Worm (Caenorhabditis elegans) whole organism, L2 larva: ENCODE data around the gene rde-4.
A peak's percentile ranks its signal among the peaks of the same experiment; 100 is the strongest.

Experiments used
- C34F6.9 ChIP-seq: fragments of 150-350 bp; optimal IDR thresholded peaks from 2 replicates; lab custom pipeline; 2014; ENCODE audit warnings: missing biosample characterization, missing genetic modification characterization
- F13H6.1 ChIP-seq: sonication (generic microtip); optimal IDR thresholded peaks from 2 replicates; lab custom pipeline; 2016; ENCODE audit warnings: missing genetic modification characterization, missing compliant biosample characterization
- R02D3.7 ChIP-seq: fragments of 150-350 bp; optimal IDR thresholded peaks from 2 replicates; lab custom pipeline; 2014; ENCODE audit warnings: missing biosample characterization, missing genetic modification characterization
- Y55F3AM.14 ChIP-seq: fragments of 200-800 bp; sonication (Bioruptor generic); optimal IDR thresholded peaks from 2 replicates; lab custom pipeline; 2018; ENCODE audit warnings: mild to moderate bottlenecking, missing genetic modification characterization, missing compliant biosample characterization
- ZK546.5 ChIP-seq: sonication (generic microtip); optimal IDR thresholded peaks from 2 replicates; lab custom pipeline; 2017; ENCODE audit warnings: missing biosample characterization, missing genetic modification characterization
- alr-1 ChIP-seq: fragments of 150-350 bp; optimal IDR thresholded peaks from 2 replicates; lab custom pipeline; 2014; ENCODE audit warnings: missing biosample characterization, missing genetic modification characterization
- aly-2 ChIP-seq: fragments of 150-350 bp; optimal IDR thresholded peaks from 2 replicates; lab custom pipeline; 2014; ENCODE audit warnings: missing biosample characterization, missing genetic modification characterization
- ama-1 ChIP-seq: fragments of 150-350 bp; optimal IDR thresholded peaks from 2 replicates; lab custom pipeline; 2018; ENCODE audit warnings: inconsistent platforms
- blmp-1 ChIP-seq: sonication (generic microtip); optimal IDR thresholded peaks from 2 replicates; lab custom pipeline; 2017; ENCODE audit warnings: missing genetic modification characterization, mild to moderate bottlenecking, missing compliant biosample characterization, antibody characterized with exemption, moderate library complexity; ENCODE audit not compliant: insufficient read depth
- ceh-16 ChIP-seq: fragments of 150-350 bp; optimal IDR thresholded peaks from 2 replicates; lab custom pipeline; 2014; ENCODE audit warnings: missing biosample characterization, missing genetic modification characterization
- ceh-82 ChIP-seq: fragments of 150-350 bp; optimal IDR thresholded peaks from 2 replicates; lab custom pipeline; 2014; ENCODE audit warnings: missing biosample characterization, missing genetic modification characterization
- crh-2 ChIP-seq: sonication (generic microtip); optimal IDR thresholded peaks from 2 replicates; lab custom pipeline; 2017; ENCODE audit warnings: missing biosample characterization, missing genetic modification characterization
- egl-27 ChIP-seq: sonication (generic microtip); optimal IDR thresholded peaks from 3 replicates; lab custom pipeline; 2017; ENCODE audit warnings: missing biosample characterization, missing genetic modification reagents, missing genetic modification characterization
- elt-1 ChIP-seq: fragments of 150-350 bp; optimal IDR thresholded peaks from 2 replicates; lab custom pipeline; 2014; ENCODE audit warnings: missing biosample characterization, missing genetic modification characterization
- elt-3 ChIP-seq: sonication (generic microtip); optimal IDR thresholded peaks from 2 replicates; lab custom pipeline; 2017; ENCODE audit warnings: missing biosample characterization, missing genetic modification characterization
- fos-1 ChIP-seq: fragments of 150-350 bp; optimal IDR thresholded peaks from 2 replicates; lab custom pipeline; 2014; ENCODE audit warnings: missing biosample characterization, missing genetic modification characterization
- gmeb-1 ChIP-seq: fragments of 150-350 bp; optimal IDR thresholded peaks from 2 replicates; lab custom pipeline; 2014; ENCODE audit warnings: missing biosample characterization, missing genetic modification characterization
- lin-11 ChIP-seq: fragments of 150-350 bp; sonication (generic microtip); optimal IDR thresholded peaks from 2 replicates; lab custom pipeline; 2014; ENCODE audit warnings: missing biosample characterization, missing genetic modification characterization, inconsistent platforms, mixed read lengths
- lin-13 ChIP-seq: fragments of 150-350 bp; optimal IDR thresholded peaks from 2 replicates; lab custom pipeline; 2014; ENCODE audit warnings: missing biosample characterization, missing genetic modification reagents, missing genetic modification characterization
- lsy-2 ChIP-seq, 2 experiments: fragments of 150-350 bp in 1 of 2; sonication (generic microtip) in 1 of 2; optimal IDR thresholded peaks; 2 replicates each; lab custom pipeline; 2014 to 2017; ENCODE audit warnings: missing biosample characterization in 2 of 2, missing genetic modification characterization in 2 of 2
- mab-5 ChIP-seq: fragments of 150-350 bp; optimal IDR thresholded peaks from 2 replicates; lab custom pipeline; 2014; ENCODE audit warnings: missing biosample characterization, missing genetic modification characterization
- mbf-1 ChIP-seq: sonication (generic microtip); optimal IDR thresholded peaks from 2 replicates; lab custom pipeline; 2017; ENCODE audit warnings: missing biosample characterization, missing genetic modification characterization
- mdl-1 ChIP-seq, 2 experiments: fragments of 150-350 bp in 1 of 2; sonication (generic microtip) in 1 of 2; optimal IDR thresholded peaks; 2 replicates each; lab custom pipeline; 2017; ENCODE audit warnings: missing biosample characterization in 2 of 2, missing genetic modification characterization in 2 of 2
- nhr-10 ChIP-seq: sonication (generic microtip); optimal IDR thresholded peaks from 2 replicates; lab custom pipeline; 2017; ENCODE audit warnings: missing biosample characterization, missing genetic modification characterization
- nhr-11 ChIP-seq: fragments of 150-350 bp; optimal IDR thresholded peaks from 2 replicates; lab custom pipeline; 2014; ENCODE audit warnings: missing biosample characterization, missing genetic modification characterization
- nhr-12 ChIP-seq: fragments of 150-350 bp; optimal IDR thresholded peaks from 2 replicates; lab custom pipeline; 2014; ENCODE audit warnings: missing biosample characterization, missing genetic modification characterization
- nhr-129 ChIP-seq: fragments of 150-350 bp; optimal IDR thresholded peaks from 2 replicates; lab custom pipeline; 2014; ENCODE audit warnings: missing biosample characterization, missing genetic modification characterization
- nhr-21 ChIP-seq: fragments of 150-350 bp; optimal IDR thresholded peaks from 2 replicates; lab custom pipeline; 2014; ENCODE audit warnings: missing biosample characterization, missing genetic modification characterization
- nhr-23 ChIP-seq: fragments of 150-350 bp; optimal IDR thresholded peaks from 2 replicates; lab custom pipeline; 2014; ENCODE audit warnings: missing biosample characterization, missing genetic modification reagents, missing genetic modification characterization
- nhr-237 ChIP-seq: fragments of 150-350 bp; optimal IDR thresholded peaks from 2 replicates; lab custom pipeline; 2014; ENCODE audit warnings: missing biosample characterization, missing genetic modification characterization
- nhr-25 ChIP-seq: fragments of 150-350 bp; sonication (generic microtip); optimal IDR thresholded peaks from 3 replicates; lab custom pipeline; 2014; ENCODE audit warnings: missing biosample characterization, missing genetic modification characterization
- nhr-6 ChIP-seq: fragments of 150-350 bp; optimal IDR thresholded peaks from 2 replicates; lab custom pipeline; 2014; ENCODE audit warnings: missing biosample characterization, missing genetic modification characterization
- peb-1 ChIP-seq: fragments of 150-350 bp; optimal IDR thresholded peaks from 2 replicates; lab custom pipeline; 2014; ENCODE audit warnings: missing biosample characterization, missing genetic modification characterization
- sem-4 ChIP-seq: fragments of 150-350 bp; optimal IDR thresholded peaks from 2 replicates; lab custom pipeline; 2014; ENCODE audit warnings: missing biosample characterization, missing genetic modification reagents, missing genetic modification characterization
- skn-1 ChIP-seq: sonication (generic microtip); optimal IDR thresholded peaks from 2 replicates; lab custom pipeline; 2017; ENCODE audit warnings: missing biosample characterization, missing genetic modification characterization
- sma-3 ChIP-seq: sonication (generic microtip); optimal IDR thresholded peaks from 2 replicates; lab custom pipeline; 2016; ENCODE audit warnings: missing genetic modification reagents, missing genetic modification characterization, missing compliant biosample characterization
- sma-9 ChIP-seq, 2 experiments: fragments of 150-350 bp in 1 of 2; sonication (generic microtip) in 1 of 2; optimal IDR thresholded peaks; 2 replicates each; lab custom pipeline; 2014 to 2016; ENCODE audit warnings: missing genetic modification characterization in 2 of 2, mild to moderate bottlenecking in 1 of 2, missing biosample characterization in 1 of 2, missing compliant biosample characterization in 1 of 2, missing genetic modification reagents in 1 of 2, moderate library complexity in 1 of 2
- snpc-4 ChIP-seq: fragments of 150-350 bp; optimal IDR thresholded peaks from 2 replicates; lab custom pipeline; 2014; ENCODE audit warnings: missing biosample characterization, missing genetic modification characterization
- unc-39 ChIP-seq: fragments of 150-350 bp; optimal IDR thresholded peaks from 2 replicates; lab custom pipeline; 2014; ENCODE audit warnings: missing biosample characterization, missing genetic modification characterization
- unc-55 ChIP-seq: fragments of 150-350 bp; sonication (generic microtip); optimal IDR thresholded peaks from 3 replicates; lab custom pipeline; 2014; ENCODE audit warnings: missing biosample characterization, missing genetic modification reagents, missing genetic modification characterization
- unc-62 ChIP-seq: fragments of 150-350 bp; optimal IDR thresholded peaks from 2 replicates; lab custom pipeline; 2014; ENCODE audit warnings: missing biosample characterization, missing genetic modification reagents, missing genetic modification characterization
- zag-1 ChIP-seq: fragments of 150-350 bp; optimal IDR thresholded peaks from 2 replicates; lab custom pipeline; 2014; ENCODE audit warnings: missing biosample characterization, missing genetic modification characterization
- ztf-1 ChIP-seq: fragments of 200-800 bp; sonication (Bioruptor generic); conservative IDR thresholded peaks from 2 replicates; pipeline ENCODE4 v1.3.6; 2022; ENCODE audit warnings: missing genetic modification characterization, missing compliant biosample characterization
- ztf-11 ChIP-seq: sonication (generic microtip); optimal IDR thresholded peaks from 2 replicates; lab custom pipeline; 2017; ENCODE audit warnings: missing biosample characterization, missing genetic modification characterization
- ztf-4 ChIP-seq: fragments of 150-350 bp; optimal IDR thresholded peaks from 2 replicates; lab custom pipeline; 2014; ENCODE audit warnings: missing biosample characterization, missing genetic modification characterization

rde-4 gene

DNA sequence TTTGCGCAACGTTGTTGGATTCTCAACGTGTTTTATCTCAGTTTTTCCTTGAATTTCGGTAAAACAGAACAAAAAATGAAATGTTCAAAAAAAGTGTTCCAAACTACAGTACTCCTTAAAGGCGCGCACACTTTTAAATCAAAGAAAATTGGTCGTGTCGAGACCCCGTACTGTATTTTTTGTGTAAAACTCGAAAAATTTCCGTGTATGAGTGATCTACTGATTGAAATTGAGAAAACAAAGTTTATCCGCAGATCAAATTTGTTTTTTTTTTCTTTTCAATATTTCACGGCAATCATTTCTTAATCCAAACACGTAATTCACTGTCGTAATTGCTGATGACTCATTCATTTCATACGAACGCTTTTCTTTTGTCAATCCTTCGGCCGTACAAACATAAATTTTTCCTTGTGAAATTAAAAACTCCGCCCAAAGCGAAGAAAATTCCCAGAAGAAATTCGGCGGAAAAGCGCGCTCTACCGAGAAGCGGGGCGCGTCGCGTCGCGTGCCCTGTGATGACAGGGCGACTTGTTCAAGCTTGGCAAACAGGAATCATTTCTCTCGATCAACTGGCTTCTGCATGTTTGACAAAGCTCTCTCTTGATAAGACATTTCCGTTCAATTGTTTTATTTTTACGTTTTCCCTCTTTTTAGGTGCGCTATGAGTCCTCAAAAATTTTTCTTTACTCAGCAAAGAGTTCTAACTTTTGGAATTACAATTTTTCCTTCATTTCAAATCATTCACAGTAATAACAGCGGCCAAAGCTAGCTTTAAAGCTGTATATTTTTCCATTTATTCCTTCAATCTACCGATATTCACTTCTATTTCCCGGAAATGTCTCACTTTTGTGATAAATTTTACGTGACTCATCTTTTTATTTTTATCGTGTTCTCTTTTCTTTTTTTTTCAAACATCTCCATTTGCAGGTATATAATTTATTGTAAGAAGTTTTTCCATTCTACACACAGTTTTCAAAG is 15.3 kb downstream of the rde-4 start, which contains the start of gene chc-1:
TSS of gene chc-1 (plus strand) at position 928 of the 978 bp plus-strand sequence.
- TF ChIP-seq egl-27 (tag; lab: Kevin White, UChicago): no peak
- TF ChIP-seq aly-2 (tag; lab: Kevin White, UChicago): no peak
- peak; percentile 19 for TF ChIP-seq crh-2 (tag; lab: Kevin White, UChicago)
- no peak for TF ChIP-seq F13H6.1 (tag; lab: Kevin White, UChicago)
- no peak for TF ChIP-seq mdl-1 (tag; optimal IDR thresholded peaks at IDR 0.05; lab: Kevin White, UChicago)
- TF ChIP-seq skn-1 (tag; lab: Kevin White, UChicago): no peak
- no peak for TF ChIP-seq nhr-21 (tag; lab: Kevin White, UChicago)
- no peak for TF ChIP-seq elt-3
- peak in 1 of 2 experiments; percentile 31 for TF ChIP-seq lsy-2 (tag; optimal IDR thresholded peaks at IDR 0.05; lab: Kevin White, UChicago)
- no peak for TF ChIP-seq ztf-11 (tag; lab: Kevin White, UChicago)
- peak; percentile 34 for TF ChIP-seq nhr-129 (tag; lab: Kevin White, UChicago)
- peak; percentile 51 for TF ChIP-seq unc-55
- TF ChIP-seq peb-1 (tag; lab: Kevin White, UChicago): no peak
- peak; percentile 50 for TF ChIP-seq C34F6.9 (tag; lab: Kevin White, UChicago)
- no peak for TF ChIP-seq alr-1 (tag; lab: Kevin White, UChicago)
- no peak for TF ChIP-seq ztf-4
- TF ChIP-seq ztf-1 (GFP tag; lab: Robert Waterston, UW): no peak
- no peak for TF ChIP-seq Y55F3AM.14 (GFP tag; lab: Kevin White, UChicago)
- TF ChIP-seq sma-3: no peak
- no peak for TF ChIP-seq sem-4 (tag; lab: Kevin White, UChicago)
- TF ChIP-seq R02D3.7: no peak
- TF ChIP-seq nhr-25 (tag; lab: Kevin White, UChicago): no peak
- peak; percentile 75 for TF ChIP-seq fos-1
- TF ChIP-seq lin-13 (GFP tag; lab: Kevin White, UChicago): no peak
- peak; percentile 25 for TF ChIP-seq gmeb-1
- TF ChIP-seq ceh-82: no peak
- TF ChIP-seq unc-62 (GFP tag; lab: Kevin White, UChicago): no peak
- TF ChIP-seq nhr-23 (tag; lab: Kevin White, UChicago): no peak
- TF ChIP-seq unc-39 (tag; lab: Kevin White, UChicago): no peak
- TF ChIP-seq mab-5 (tag; lab: Kevin White, UChicago): no peak
- no peak for TF ChIP-seq ama-1
- no peak for TF ChIP-seq blmp-1 (tag; lab: Kevin White, UChicago)
- TF ChIP-seq zag-1 (tag; lab: Kevin White, UChicago): no peak
- TF ChIP-seq nhr-237 (tag; lab: Kevin White, UChicago): no peak
- no peak for TF ChIP-seq elt-1 (tag; lab: Kevin White, UChicago)
- no peak for TF ChIP-seq mbf-1 (tag; lab: Kevin White, UChicago)
- no peak for TF ChIP-seq ceh-16 (tag; lab: Kevin White, UChicago)
- no peak for TF ChIP-seq nhr-11 (tag; lab: Kevin White, UChicago)
- TF ChIP-seq snpc-4 (tag; lab: Kevin White, UChicago): no peak
- TF ChIP-seq sma-9 (GFP tag; optimal IDR thresholded peaks at IDR 0.05; lab: Kevin White, UChicago): no peak
- no peak for TF ChIP-seq sma-9 (tag; optimal IDR thresholded peaks at IDR 0.05; lab: Kevin White, UChicago)
- no peak for TF ChIP-seq nhr-12 (tag; lab: Kevin White, UChicago)
- no peak for TF ChIP-seq nhr-10
- TF ChIP-seq nhr-6 (tag; lab: Kevin White, UChicago): no peak
- TF ChIP-seq lin-11 (tag; lab: Kevin White, UChicago): no peak
- no peak for TF ChIP-seq ZK546.5 (tag; lab: Kevin White, UChicago)
